Worm (Caenorhabditis elegans) whole organism, late embryonic: ENCODE data around the gene flp-19.

ENCODE experiments used
- pha-4 ChIP-seq: fragments of 150-350 bp; optimal IDR thresholded peaks from 2 replicates; lab custom pipeline; 2018; ENCODE audit warnings: missing biosample characterization, missing genetic modification reagents, missing genetic modification characterization
- ztf-16 ChIP-seq: sonication (generic microtip); optimal IDR thresholded peaks from 2 replicates; lab custom pipeline; 2017; ENCODE audit warnings: missing genetic modification characterization, missing compliant biosample characterization

DNA sequence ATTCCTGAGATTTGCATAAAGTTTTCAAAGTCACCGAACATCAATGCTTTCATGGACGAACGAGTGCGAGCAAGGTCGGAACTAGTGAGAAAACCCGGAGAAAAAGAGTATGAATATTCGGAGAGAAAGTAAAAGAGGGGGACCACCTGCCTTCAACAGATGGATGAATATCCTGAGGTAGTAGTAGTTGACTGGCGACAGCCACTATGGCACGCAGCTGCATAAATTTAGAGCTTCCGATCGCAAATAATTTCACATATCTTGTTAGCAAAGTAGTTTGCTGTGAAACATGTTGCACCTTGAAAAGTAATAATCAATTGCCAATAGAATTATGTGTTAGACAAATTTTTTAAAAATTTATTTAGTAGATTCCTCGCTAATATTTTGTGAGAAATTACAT lies 47.7 kb upstream of the flp-19 start:
- TF ChIP-seq pha-4 (no peak), ztf-16 (no peak)
